Worm (Caenorhabditis elegans): ENCODE measurements around the gene lias-1.
A peak's percentile ranks its signal among the peaks of the same experiment; 100 is the strongest.

lias-1 gene

DNA sequence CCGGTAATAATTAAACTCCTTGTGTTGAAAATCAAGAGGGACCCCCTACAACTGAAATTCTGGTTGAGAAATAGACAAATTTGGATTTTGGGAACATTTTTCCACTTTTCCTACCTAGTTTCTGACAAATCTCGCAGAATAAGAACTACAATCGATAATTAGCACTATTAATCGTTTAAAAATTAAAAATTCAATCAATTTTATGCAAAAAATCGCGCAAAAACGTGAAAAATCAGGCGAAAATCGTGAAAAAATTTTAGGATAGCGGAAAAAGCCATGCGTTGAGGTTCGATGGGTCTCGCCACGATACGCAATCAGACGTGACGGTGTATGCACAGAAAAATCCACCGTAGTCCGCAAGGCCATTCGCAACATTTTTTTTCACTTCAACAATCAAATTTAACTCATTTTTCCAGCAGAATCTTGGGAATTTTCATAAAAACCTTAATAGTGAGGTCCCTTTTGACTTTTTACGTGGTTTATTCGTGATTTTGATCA, at the start of gene lias-1 (continued):
- TF ChIP-seq nhr-77 (tag; optimal IDR thresholded peaks at IDR 0.05) (peak; percentile 71), lin-13 (GFP tag; optimal IDR thresholded peaks at IDR 0.05) (peak; percentile 81), nhr-19 (GFP tag; conservative IDR thresholded peaks at IDR 0.05) (peak; percentile 77), F16B12.6 (tag; optimal IDR thresholded peaks at IDR 0.05) (peak; percentile 99), vab-15 (tag; optimal IDR thresholded peaks at IDR 0.05) (peak; percentile 44), hpl-2 (GFP tag; optimal IDR thresholded peaks at IDR 0.05) (peak; percentile 69), swsn-7 (tag; optimal IDR thresholded peaks at IDR 0.05) (peak; percentile 73), elt-3 (tag; optimal IDR thresholded peaks at IDR 0.05) (peak in 3 of 6 experiments; percentile 36 to 83 (median 82)), blmp-1 (tag; optimal IDR thresholded peaks at IDR 0.05) (peak; percentile 53), lsy-2 (tag; optimal IDR thresholded peaks at IDR 0.05) (peak; percentile 97 to 98), unc-98 (GFP tag; IDR thresholded peaks at IDR 0.05) (no peak), elt-2 (tag; optimal IDR thresholded peaks at IDR 0.05) (no peak), alr-1 (tag; optimal IDR thresholded peaks at IDR 0.05; ENCODE audit: borderline replicate concordance) (no peak), nhr-84 (tag; optimal IDR thresholded peaks at IDR 0.05) (no peak), ces-1 (GFP tag; optimal IDR thresholded peaks at IDR 0.05) (no peak), xbp-1 (tag; optimal IDR thresholded peaks at IDR 0.05) (peak; percentile 81), nhr-90 (tag; optimal IDR thresholded peaks at IDR 0.05; ENCODE audit: poor library complexity) (peak; percentile 61), snpc-4 (tag; optimal IDR thresholded peaks at IDR 0.05) (peak; percentile 71), zag-1 (tag; optimal IDR thresholded peaks at IDR 0.05) (no peak), Y116A8C.19 (tag; optimal IDR thresholded peaks at IDR 0.05; ENCODE audit: borderline replicate concordance) (no peak), rnt-1 (tag; optimal IDR thresholded peaks at IDR 0.05) (peak; percentile 87), ets-5 (GFP tag; IDR thresholded peaks at IDR 0.05) (no peak), aly-2 (tag; optimal IDR thresholded peaks at IDR 0.05) (peak; percentile 66), ceh-82 (tag; optimal IDR thresholded peaks at IDR 0.05) (peak; percentile 79 to 95 (median 86)), C04F5.9 (tag; optimal IDR thresholded peaks at IDR 0.05) (peak; percentile 58), nhr-28 (tag; optimal IDR thresholded peaks at IDR 0.05) (no peak), nhr-11 (tag; optimal IDR thresholded peaks at IDR 0.05) (no peak), fkh-4 (tag; optimal IDR thresholded peaks at IDR 0.05; ENCODE audit: borderline replicate concordance) (no peak), nhr-71 (tag; optimal IDR thresholded peaks at IDR 0.05) (peak; percentile 83), dsc-1 (tag; optimal IDR thresholded peaks at IDR 0.05) (peak; percentile 50), ceh-88 (GFP tag; IDR thresholded peaks at IDR 0.05) (no peak), unc-62 (GFP tag; optimal IDR thresholded peaks at IDR 0.05) (no peak)

DNA sequence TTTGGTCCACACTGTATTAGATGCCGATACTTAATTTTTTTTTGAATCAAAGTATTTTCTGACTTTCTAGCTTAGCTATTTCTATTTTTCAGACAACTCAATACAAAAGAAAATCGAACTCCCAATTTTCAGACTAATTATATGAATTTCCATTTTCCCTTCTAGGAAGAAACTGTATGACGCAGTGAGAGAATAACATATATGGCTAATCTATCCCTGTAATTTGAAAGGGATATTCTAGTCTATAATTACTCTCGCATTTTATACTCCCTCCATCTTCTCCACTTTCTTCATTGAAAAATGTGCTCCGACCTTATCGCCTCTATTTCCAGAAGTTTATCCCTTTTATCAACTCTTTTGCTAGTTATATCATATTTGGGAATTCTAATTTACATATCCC, 48.4 kb upstream of the lias-1 start, which contains the start of gene C54C6.4:
Gene C54C6.4 (plus strand): TSS at position 301 of the 400 bp plus-strand sequence.
- TF ChIP-seq nhr-77 (tag; optimal IDR thresholded peaks at IDR 0.05) (no peak), efl-1 (optimal IDR thresholded peaks at IDR 0.05) (no peak), efl-1 (GFP tag; optimal IDR thresholded peaks at IDR 0.05 in 1 of 2) (peak in 1 of 2 experiments; percentile 16), pax-3 (tag; optimal IDR thresholded peaks at IDR 0.05) (no peak), jun-1 (tag; optimal IDR thresholded peaks at IDR 0.05) (no peak), ama-1 (optimal IDR thresholded peaks at IDR 0.05) (no peak), nhr-85 (tag) (no peak), ceh-8 (GFP tag; optimal IDR thresholded peaks at IDR 0.05) (no peak)

DNA sequence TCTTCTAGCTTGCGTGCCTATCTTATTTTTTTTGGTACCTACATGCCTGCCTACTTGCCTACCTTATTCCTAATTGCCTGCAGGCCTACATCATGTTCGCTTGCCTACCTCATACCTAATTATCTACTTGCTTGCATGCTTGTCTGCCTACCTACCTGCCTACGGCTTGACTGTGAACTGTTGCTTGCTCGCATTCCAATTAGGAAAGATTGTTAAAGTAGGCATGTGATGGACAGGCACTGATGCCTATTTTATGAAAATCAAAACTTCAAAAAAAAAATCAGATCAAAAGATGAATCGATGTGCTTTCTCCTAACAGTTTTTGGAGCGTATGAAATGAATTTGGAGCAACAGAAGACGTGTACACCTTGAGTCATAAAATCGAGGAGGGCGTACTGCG, 45.5 kb upstream of the lias-1 start:
- TF ChIP-seq efl-1 (optimal IDR thresholded peaks at IDR 0.05) (no peak), efl-1 (GFP tag; optimal IDR thresholded peaks at IDR 0.05 in 1 of 2) (peak in 1 of 2 experiments; percentile 69), nhr-19 (GFP tag; conservative IDR thresholded peaks at IDR 0.05) (no peak)

DNA sequence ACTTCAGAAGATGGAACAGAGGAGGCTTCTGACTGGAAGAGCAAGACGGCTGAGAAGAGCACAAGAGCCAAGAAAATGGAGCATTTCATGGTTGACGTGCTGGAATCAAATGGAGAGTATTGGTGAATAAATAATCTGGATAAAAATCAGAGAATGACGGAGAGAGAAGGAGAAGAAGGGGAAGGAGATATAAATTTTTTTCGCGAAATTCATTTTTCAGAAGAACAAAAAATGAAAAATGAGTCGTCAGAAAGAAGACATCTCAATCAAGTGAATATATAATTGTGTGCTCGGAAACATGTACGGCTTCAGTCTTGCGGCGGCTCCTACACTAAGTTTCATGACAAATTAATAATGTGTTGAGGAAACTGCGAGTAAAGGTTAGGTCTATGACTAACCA, 44.8 kb upstream of the lias-1 start, which contains the start of gene C54C6.5:
Gene C54C6.5 (minus strand): TSS at position 101 of the 400 bp plus-strand sequence.
- no peak for TF ChIP-seq swsn-7 (tag; optimal IDR thresholded peaks at IDR 0.05)
- TF ChIP-seq C16A3.4 (tag; optimal IDR thresholded peaks at IDR 0.05), result no peak
- TF ChIP-seq ces-1 (GFP tag; optimal IDR thresholded peaks at IDR 0.05), result no peak
- no peak for TF ChIP-seq efl-3 (GFP tag; optimal IDR thresholded peaks at IDR 0.05)
- TF ChIP-seq snu-23 (GFP tag; optimal IDR thresholded peaks at IDR 0.05), result no peak
- TF ChIP-seq hlh-17 (GFP tag; optimal IDR thresholded peaks at IDR 0.05; ENCODE audit: borderline replicate concordance), result no peak
- no peak for TF ChIP-seq ztf-11 (tag; optimal IDR thresholded peaks at IDR 0.05)
- TF ChIP-seq dsc-1 (tag; optimal IDR thresholded peaks at IDR 0.05), result no peak
- TF ChIP-seq lin-35 (GFP tag; optimal IDR thresholded peaks at IDR 0.05), result no peak
- TF ChIP-seq C04F5.9 (tag; optimal IDR thresholded peaks at IDR 0.05), result no peak
- no peak for TF ChIP-seq sox-4 (tag; optimal IDR thresholded peaks at IDR 0.05)
- no peak for TF ChIP-seq fkh-4 (tag; optimal IDR thresholded peaks at IDR 0.05; ENCODE audit: borderline replicate concordance)
- no peak for TF ChIP-seq hlh-4 (tag; optimal IDR thresholded peaks at IDR 0.05)
- TF ChIP-seq unc-86 (tag; optimal IDR thresholded peaks at IDR 0.05), result no peak
- no peak for TF ChIP-seq tbx-2 (tag; optimal IDR thresholded peaks at IDR 0.05)

Data from whole organism, L1 larva.